Fruit fly (Drosophila melanogaster) whole organism, embryonic: Measurements from ENCODE around the gene CG8671.

Experiments
- Bgb ChIP-seq: fragments of 200-800 bp; sonication (Bioruptor generic); IDR thresholded peaks from 2 replicates; pipeline ENCODE4 v1.3.6; 2022; ENCODE audit warnings: missing biosample characterization, missing genetic modification characterization; ENCODE audit not compliant: partially characterized antibody
- Bteb2 ChIP-seq: fragments of 200-800 bp; sonication (Bioruptor generic); optimal IDR thresholded peaks from 2 replicates; lab custom pipeline; 2016; ENCODE audit warnings: missing biosample characterization, missing genetic modification characterization
- CG10431 ChIP-seq: fragments of 200-800 bp; sonication (Bioruptor generic); optimal IDR thresholded peaks from 3 replicates; lab custom pipeline; 2018; ENCODE audit warnings: missing biosample characterization, mild to moderate bottlenecking, missing genetic modification characterization
- CG11456 ChIP-seq: fragments of 200-800 bp; sonication (Bioruptor generic); IDR thresholded peaks from 3 replicates; pipeline ENCODE4 v1.3.6; 2022; ENCODE audit warnings: missing biosample characterization, missing genetic modification characterization
- CG11695 ChIP-seq: fragments of 200-800 bp; sonication (Bioruptor generic); IDR thresholded peaks from 3 replicates; pipeline ENCODE4 v1.3.6; 2022; ENCODE audit warnings: missing biosample characterization, missing genetic modification characterization
- CG12071 ChIP-seq: fragments of 200-800 bp; sonication (Bioruptor generic); optimal IDR thresholded peaks from 3 replicates; lab custom pipeline; 2018; ENCODE audit warnings: missing biosample characterization, mild to moderate bottlenecking, missing genetic modification characterization
- CG13296 ChIP-seq: fragments of 200-800 bp; sonication (Bioruptor generic); optimal IDR thresholded peaks from 3 replicates; lab custom pipeline; 2018; ENCODE audit warnings: missing biosample characterization, mild to moderate bottlenecking, missing genetic modification characterization
- CG13775 ChIP-seq: fragments of 200-800 bp; sonication (Bioruptor generic); optimal IDR thresholded peaks from 3 replicates; lab custom pipeline; 2017; ENCODE audit warnings: missing biosample characterization, mild to moderate bottlenecking, missing genetic modification characterization
- CG14965 ChIP-seq: fragments of 200-800 bp; sonication (Bioruptor generic); optimal IDR thresholded peaks from 2 replicates; lab custom pipeline; 2016; ENCODE audit warnings: missing biosample characterization, missing genetic modification characterization, borderline replicate concordance
- CG1603 ChIP-seq: fragments of 200-800 bp; sonication (Bioruptor generic); optimal IDR thresholded peaks from 2 replicates; lab custom pipeline; 2019; ENCODE audit warnings: missing biosample characterization, mild to moderate bottlenecking, missing genetic modification characterization, moderate library complexity
- CG16813 ChIP-seq: fragments of 200-800 bp; sonication (Bioruptor generic); IDR thresholded peaks from 3 replicates; pipeline ENCODE4 v1.3.6; 2022; ENCODE audit warnings: missing biosample characterization, missing genetic modification characterization; ENCODE audit not compliant: partially characterized antibody
- CG31441 ChIP-seq: fragments of 200-800 bp; sonication (Bioruptor generic); IDR thresholded peaks from 2 replicates; pipeline ENCODE4 v1.3.6; 2022; ENCODE audit warnings: missing biosample characterization, missing genetic modification characterization
- CG32532 ChIP-seq: fragments of 200-800 bp; sonication (Bioruptor generic); IDR thresholded peaks from 2 replicates; pipeline ENCODE4 v1.3.6; 2022; ENCODE audit warnings: missing biosample characterization, missing genetic modification characterization
- CG34376 ChIP-seq: fragments of 200-800 bp; sonication (Bioruptor generic); optimal IDR thresholded peaks from 2 replicates; lab custom pipeline; 2018; ENCODE audit warnings: missing biosample characterization, mild to moderate bottlenecking, missing genetic modification characterization
- CG42726 ChIP-seq: fragments of 200-800 bp; sonication (Bioruptor generic); IDR thresholded peaks from 2 replicates; pipeline ENCODE4 v1.3.6; 2022; ENCODE audit warnings: missing biosample characterization, missing genetic modification characterization; ENCODE audit not compliant: partially characterized antibody
- CG4424 ChIP-seq: fragments of 200-800 bp; sonication (Bioruptor generic); optimal IDR thresholded peaks from 3 replicates; lab custom pipeline; 2016; ENCODE audit warnings: missing biosample characterization, missing genetic modification characterization
- CG6254 ChIP-seq: fragments of 200-800 bp; sonication (Bioruptor generic); optimal IDR thresholded peaks from 3 replicates; lab custom pipeline; 2017; ENCODE audit warnings: mild to moderate bottlenecking, missing biosample characterization, missing genetic modification reagents, missing genetic modification characterization
- CG7372 ChIP-seq: fragments of 200-800 bp; sonication (Bioruptor generic); IDR thresholded peaks from 2 replicates; pipeline ENCODE4 v1.3.6; 2022; ENCODE audit warnings: missing biosample characterization, missing genetic modification characterization
- CG7987 ChIP-seq: fragments of 200-800 bp; sonication (Bioruptor generic); optimal IDR thresholded peaks from 2 replicates; lab custom pipeline; 2018; ENCODE audit warnings: missing biosample characterization, mild to moderate bottlenecking, missing genetic modification characterization, moderate library complexity
- CG8089 ChIP-seq: fragments of 200-800 bp; sonication (Bioruptor generic); optimal IDR thresholded peaks from 3 replicates; lab custom pipeline; 2016; ENCODE audit warnings: missing biosample characterization, missing genetic modification characterization
- CG8388 ChIP-seq: fragments of 200-800 bp; sonication (Bioruptor generic); optimal IDR thresholded peaks from 2 replicates; lab custom pipeline; 2019; ENCODE audit warnings: missing biosample characterization, mild to moderate bottlenecking, missing genetic modification characterization, moderate library complexity
- CG8944 ChIP-seq: fragments of 200-800 bp; sonication (Bioruptor generic); optimal IDR thresholded peaks from 3 replicates; lab custom pipeline; 2016; ENCODE audit warnings: missing biosample characterization, missing genetic modification characterization
- Fer1 ChIP-seq: fragments of 200-800 bp; sonication (Bioruptor generic); optimal IDR thresholded peaks from 2 replicates; lab custom pipeline; 2017; ENCODE audit warnings: missing biosample characterization, mild to moderate bottlenecking, missing genetic modification characterization
- HLH54F ChIP-seq: fragments of 200-800 bp; sonication (Bioruptor generic); optimal IDR thresholded peaks from 3 replicates; lab custom pipeline; 2016; ENCODE audit warnings: missing biosample characterization, missing genetic modification characterization
- Med ChIP-seq: fragments of 200-800 bp; sonication (Bioruptor generic); peaks from one replicate; lab custom pipeline; 2016; ENCODE audit warnings: missing biosample characterization, missing genetic modification characterization, mild to moderate bottlenecking, inconsistent platforms, moderate library complexity
- NC2α ChIP-seq: fragments of 200-800 bp; sonication (Bioruptor generic); optimal IDR thresholded peaks from 2 replicates; lab custom pipeline; 2016; ENCODE audit warnings: missing biosample characterization, missing genetic modification characterization
- Sox100B ChIP-seq: fragments of 200-800 bp; sonication (Bioruptor generic); optimal IDR thresholded peaks from 3 replicates; lab custom pipeline; 2018; ENCODE audit warnings: missing biosample characterization, mild to moderate bottlenecking, missing genetic modification characterization
- Sry-δ ChIP-seq: fragments of 200-800 bp; sonication (Bioruptor generic); optimal IDR thresholded peaks from 2 replicates; lab custom pipeline; 2016; ENCODE audit warnings: missing biosample characterization, missing genetic modification characterization
- cg ChIP-seq: fragments of 200-800 bp; sonication (Bioruptor generic); optimal IDR thresholded peaks from 3 replicates; lab custom pipeline; 2019; ENCODE audit warnings: missing biosample characterization, mild to moderate bottlenecking, missing genetic modification characterization, moderate library complexity
- chif ChIP-seq, 2 experiments: fragments of 200-800 bp; sonication (Bioruptor generic); optimal IDR thresholded peaks; 3 replicates each; lab custom pipeline; 2016; ENCODE audit warnings: missing biosample characterization in 2 of 2, missing genetic modification characterization in 2 of 2
- ci ChIP-seq: fragments of 200-800 bp; sonication (Bioruptor generic); IDR thresholded peaks from 3 replicates; pipeline ENCODE4 v1.3.6; 2022; ENCODE audit warnings: missing biosample characterization, missing genetic modification characterization
- dpn ChIP-seq, 2 experiments: fragments of 200-800 bp; sonication (Bioruptor generic); optimal IDR thresholded peaks; 3 replicates each; lab custom pipeline; 2016; ENCODE audit warnings: missing biosample characterization in 2 of 2, missing genetic modification characterization in 2 of 2
- ftz-f1 ChIP-seq: fragments of 200-800 bp; sonication (Bioruptor generic); optimal IDR thresholded peaks from 2 replicates; lab custom pipeline; 2016; ENCODE audit warnings: missing biosample characterization, missing genetic modification characterization
- gem ChIP-seq: fragments of 200-800 bp; sonication (Bioruptor generic); optimal IDR thresholded peaks from 2 replicates; lab custom pipeline; 2019; ENCODE audit warnings: missing biosample characterization, mild to moderate bottlenecking, missing genetic modification characterization, moderate library complexity
- grau ChIP-seq: fragments of 200-800 bp; optimal IDR thresholded peaks from 3 replicates; lab custom pipeline; 2019; ENCODE audit warnings: missing biosample characterization, mild to moderate bottlenecking, missing genetic modification characterization, moderate library complexity
- klu ChIP-seq: fragments of 200-800 bp; sonication (Bioruptor generic); IDR thresholded peaks from 2 replicates; pipeline ENCODE4 v1.3.6; 2022; ENCODE audit warnings: missing biosample characterization, missing genetic modification characterization
- knrl ChIP-seq: fragments of 200-800 bp; sonication (Bioruptor generic); IDR thresholded peaks from 3 replicates; pipeline ENCODE4 v1.3.6; 2022; ENCODE audit warnings: missing biosample characterization, missing genetic modification characterization; ENCODE audit not compliant: partially characterized antibody
- lov ChIP-seq, 2 experiments: fragments of 200-800 bp in 1 of 2; fragments of >200 bp in 1 of 2; sonication (Bioruptor generic) in 1 of 2; IDR thresholded peaks in 1 of 2; optimal IDR thresholded peaks in 1 of 2; 2 replicates in 1 of 2; 3 replicates in 1 of 2; pipeline versions ENCODE4 v1.3.6 to Lab custom; 2017 to 2022; ENCODE audit warnings: missing biosample characterization in 1 of 2, missing genetic modification characterization in 1 of 2
- mld ChIP-seq: fragments of 200-800 bp; sonication (Bioruptor generic); IDR thresholded peaks from 3 replicates; pipeline ENCODE4 v1.3.6; 2022; ENCODE audit warnings: missing biosample characterization, missing genetic modification characterization; ENCODE audit not compliant: partially characterized antibody
- nerfin-1 ChIP-seq: fragments of 200-800 bp; sonication (Bioruptor generic); optimal IDR thresholded peaks from 3 replicates; lab custom pipeline; 2019; ENCODE audit warnings: missing biosample characterization, mild to moderate bottlenecking, missing genetic modification characterization, moderate library complexity
- nerfin-2 ChIP-seq: fragments of 200-800 bp; sonication (Bioruptor generic); IDR thresholded peaks from 2 replicates; pipeline ENCODE4 v1.3.6; 2022; ENCODE audit warnings: missing biosample characterization, missing genetic modification characterization; ENCODE audit not compliant: partially characterized antibody
- pros ChIP-seq: fragments of 200-800 bp; sonication (Bioruptor generic); optimal IDR thresholded peaks from 3 replicates; lab custom pipeline; 2019; ENCODE audit warnings: missing biosample characterization, mild to moderate bottlenecking, missing genetic modification characterization, moderate library complexity
- run ChIP-seq: fragments of 200-800 bp; sonication (Bioruptor generic); optimal IDR thresholded peaks from 3 replicates; lab custom pipeline; 2018; ENCODE audit warnings: missing biosample characterization, mild to moderate bottlenecking, missing genetic modification characterization
- sd ChIP-seq: fragments of 200-800 bp; sonication (Bioruptor generic); optimal IDR thresholded peaks from 3 replicates; lab custom pipeline; 2018; ENCODE audit warnings: missing biosample characterization, mild to moderate bottlenecking, missing genetic modification characterization, moderate library complexity
- so ChIP-seq: fragments of 200-800 bp; sonication (Bioruptor generic); IDR thresholded peaks from 3 replicates; pipeline ENCODE4 v1.3.6; 2022; ENCODE audit warnings: missing biosample characterization, missing genetic modification characterization
- stc ChIP-seq: fragments of 200-800 bp; sonication (Bioruptor generic); IDR thresholded peaks from 2 replicates; pipeline ENCODE4 v1.3.6; 2022; ENCODE audit warnings: missing biosample characterization, missing genetic modification characterization
- twi ChIP-seq: fragments of 200-800 bp; optimal IDR thresholded peaks from 2 replicates; lab custom pipeline; 2019; ENCODE audit warnings: missing biosample characterization, mild to moderate bottlenecking, missing genetic modification characterization, moderate library complexity
- vvl ChIP-seq: fragments of 200-800 bp; sonication (Bioruptor generic); IDR thresholded peaks from 2 replicates; pipeline ENCODE4 v1.3.6; 2022; ENCODE audit warnings: missing biosample characterization, missing genetic modification characterization
- zf30C ChIP-seq: fragments of 200-800 bp; sonication (Bioruptor generic); optimal IDR thresholded peaks from 3 replicates; lab custom pipeline; 2018; ENCODE audit warnings: missing biosample characterization, mild to moderate bottlenecking, missing genetic modification characterization

CG8671 gene

dm6 chr2L:21313909-21314400, 51.2 kb downstream of the CG8671 start, which contains the start of gene CG46314 (continued):
- 0 out of 2 replicates have a peak, but pooled peaks have one; percentile 31 for TF ChIP-seq nerfin-2 (GFP tag; lab: Robert Waterston, UW)
- 0 out of 3 replicates have a peak, but pooled peaks have one; percentile 7 for TF ChIP-seq so (GFP tag; lab: Robert Waterston, UW)
- TF ChIP-seq Sry-δ (GFP tag; lab: Kevin White, UChicago) = no peak
- no peak for TF ChIP-seq CG10431 (GFP tag; lab: Kevin White, UChicago)
- peak; percentile 24; the same call in 1 of the 2 replicates for TF ChIP-seq Bgb
- peak; percentile 2 for TF ChIP-seq CG13296 (GFP tag; lab: Kevin White, UChicago)
- TF ChIP-seq CG34376 (GFP tag; lab: Kevin White, UChicago) = peak; percentile 79
- TF ChIP-seq dpn (GFP tag; optimal IDR thresholded peaks at IDR 0.05; lab: Kevin White, UChicago) = no peak
- no peak for TF ChIP-seq CG16813 (GFP tag; lab: Robert Waterston, UW)
- TF ChIP-seq CG6254 (GFP tag; lab: Kevin White, UChicago) = no peak
- TF ChIP-seq knrl (GFP tag; lab: Robert Waterston, UW) = no peak
- no peak for TF ChIP-seq CG14965
- TF ChIP-seq CG4424 (GFP tag; lab: Kevin White, UChicago) = peak; percentile 24
- no peak for TF ChIP-seq CG8388 (GFP tag; lab: Kevin White, UChicago)
- TF ChIP-seq pros (GFP tag; lab: Kevin White, UChicago) = peak; percentile 7
- no peak for TF ChIP-seq lov (optimal IDR thresholded peaks at IDR 0.05; lab: Kevin White, UChicago)
- TF ChIP-seq lov (GFP tag; IDR thresholded peaks at IDR 0.05; lab: Robert Waterston, UW) = no peak
- TF ChIP-seq CG7372 = no peak
- TF ChIP-seq grau (tag; lab: Kevin White, UChicago) = no peak
- peak; percentile 30 for TF ChIP-seq Fer1 (GFP tag; lab: Kevin White, UChicago)
- no peak for TF ChIP-seq run
- no peak for TF ChIP-seq CG12071 (GFP tag; lab: Kevin White, UChicago)
- peak; percentile 58; the same call in 1 of the 2 replicates for TF ChIP-seq CG32532 (GFP tag; lab: Robert Waterston, UW)
- TF ChIP-seq NC2α (GFP tag; lab: Kevin White, UChicago) = no peak
- TF ChIP-seq sd (tag; lab: Kevin White, UChicago) = no peak
- no peak for TF ChIP-seq stc (GFP tag; lab: Robert Waterston, UW)
- peak; percentile 4 for TF ChIP-seq gem (tag; lab: Kevin White, UChicago)
- no peak for TF ChIP-seq Bteb2 (GFP tag; lab: Kevin White, UChicago)
- TF ChIP-seq CG1603 = no peak
- TF ChIP-seq CG31441 (GFP tag; lab: Robert Waterston, UW) = peak; percentile 30; the same call in 1 of the 2 replicates
- TF ChIP-seq mld (GFP tag; lab: Robert Waterston, UW) = no peak
- TF ChIP-seq CG11456 (GFP tag; lab: Robert Waterston, UW) = no peak
- no peak for TF ChIP-seq klu (GFP tag; lab: Robert Waterston, UW)
- TF ChIP-seq vvl (GFP tag; lab: Robert Waterston, UW) = peak; percentile 23; the same call in 1 of the 2 replicates
- no peak for TF ChIP-seq twi (tag; lab: Kevin White, UChicago)
- TF ChIP-seq CG8089 (GFP tag; lab: Kevin White, UChicago) = no peak
- TF ChIP-seq CG7987 (GFP tag; lab: Kevin White, UChicago) = peak; percentile 34
- no peak for TF ChIP-seq zf30C (GFP tag; lab: Kevin White, UChicago)
- TF ChIP-seq Sox100B (GFP tag; lab: Kevin White, UChicago) = peak; percentile 31
- no peak for TF ChIP-seq nerfin-1
- TF ChIP-seq ftz-f1 (GFP tag; lab: Kevin White, UChicago) = no peak
- TF ChIP-seq HLH54F (GFP tag; lab: Kevin White, UChicago) = no peak
- TF ChIP-seq CG42726 = no peak
- no peak for TF ChIP-seq cg (GFP tag; lab: Kevin White, UChicago)
- TF ChIP-seq chif (GFP tag; optimal IDR thresholded peaks at IDR 0.05; lab: Kevin White, UChicago) = no peak
- no peak for TF ChIP-seq CG13775
- TF ChIP-seq ci (GFP tag; lab: Robert Waterston, UW) = no peak
- TF ChIP-seq CG11695 = 0 out of 3 replicates have a peak, but pooled peaks have one; percentile 50
- TF ChIP-seq Med (GFP tag; lab: Kevin White, UChicago) = peak; percentile 77
- no peak for TF ChIP-seq CG8944 (GFP tag; lab: Kevin White, UChicago)
